Fruit fly (Drosophila melanogaster) whole organism, prepupa: Measurements from ENCODE around the gene Ir76a.

Experiments used
- CG8632 ChIP-seq: fragments of 200-800 bp; sonication (Bioruptor generic); optimal IDR thresholded peaks from 3 replicates; lab custom pipeline; 2016; ENCODE audit warnings: missing biosample characterization, missing genetic modification characterization
- topi ChIP-seq: fragments of 200-800 bp; sonication (Bioruptor generic); optimal IDR thresholded peaks from 3 replicates; lab custom pipeline; 2016; ENCODE audit warnings: missing biosample characterization, missing genetic modification characterization
- vri ChIP-seq: fragments of 200-800 bp; sonication (Bioruptor generic); optimal IDR thresholded peaks from 3 replicates; lab custom pipeline; 2016; ENCODE audit warnings: missing biosample characterization, mild to moderate bottlenecking, missing genetic modification characterization

dm6 chr3L:19848080-19848479, 49.0 kb downstream of the Ir76a start:
- TF ChIP-seq topi (GFP tag; lab: Kevin White, UChicago) (no peak), CG8632 (GFP tag; lab: Kevin White, UChicago) (no peak), vri (GFP tag; lab: Kevin White, UChicago) (no peak)
